Fruit fly (Drosophila melanogaster): ENCODE results near the gene CG43136.
A peak's percentile ranks its signal among the peaks of the same experiment; 100 is the strongest.

The CG43136 gene

DNA sequence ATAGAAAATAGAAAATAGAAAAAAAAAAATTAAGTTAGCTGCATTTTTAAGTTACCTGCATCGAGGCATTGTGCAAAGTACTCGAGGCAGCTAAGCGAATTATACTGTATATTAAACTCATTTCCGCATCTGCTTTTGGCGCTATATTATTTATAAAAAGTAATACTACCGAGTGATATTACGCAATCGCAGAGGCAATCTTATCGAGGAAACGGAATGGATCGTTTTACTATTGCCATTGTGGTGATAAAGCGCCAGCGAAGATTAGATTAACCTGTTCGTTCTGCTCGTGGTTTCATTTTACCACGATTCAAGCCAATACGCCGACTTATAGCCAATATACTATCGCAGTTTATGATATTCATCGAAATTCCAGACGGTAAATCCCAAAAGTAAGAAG is 30.7 kb downstream of the CG43136 start:
- TF ChIP-seq topi (GFP tag; optimal IDR thresholded peaks at IDR 0.05): no peak
- no peak for TF ChIP-seq CG4318 (GFP tag; optimal IDR thresholded peaks at IDR 0.05)
- peak; percentile 81 for TF ChIP-seq vri (GFP tag; optimal IDR thresholded peaks at IDR 0.05)
- no peak for TF ChIP-seq CG16779 (tag; optimal IDR thresholded peaks at IDR 0.05)
- no peak for TF ChIP-seq Ets21C (GFP tag; optimal IDR thresholded peaks at IDR 0.05)
- TF ChIP-seq Sox14 (GFP tag; optimal IDR thresholded peaks at IDR 0.05): no peak
- no peak for TF ChIP-seq CG8319 (GFP tag; optimal IDR thresholded peaks at IDR 0.05)
- no peak for TF ChIP-seq acj6 (GFP tag; optimal IDR thresholded peaks at IDR 0.05)

DNA sequence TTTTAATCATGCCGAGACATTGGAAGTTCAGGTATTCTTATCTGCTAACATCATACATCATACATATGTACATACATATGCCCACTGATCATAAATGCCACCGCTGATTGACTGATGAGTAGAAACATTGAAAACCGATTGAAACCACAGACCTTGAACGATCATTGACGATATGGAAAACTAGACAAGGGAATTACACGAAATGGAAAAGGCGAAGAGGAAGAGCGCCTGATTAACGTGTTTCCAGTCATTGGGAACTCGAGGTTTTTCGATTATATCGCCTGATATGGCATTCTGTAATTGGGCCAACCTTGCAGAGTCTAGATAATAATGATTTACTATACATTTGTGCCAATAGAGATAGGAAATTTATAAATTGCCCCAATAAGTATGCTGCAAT is 31.3 kb downstream of the CG43136 start:
- TF ChIP-seq Hr39 (GFP tag; optimal IDR thresholded peaks at IDR 0.05): no peak
- no peak for TF ChIP-seq topi (GFP tag; optimal IDR thresholded peaks at IDR 0.05)
- no peak for TF ChIP-seq CG6808 (GFP tag; optimal IDR thresholded peaks at IDR 0.05)
- no peak for TF ChIP-seq vri (GFP tag; optimal IDR thresholded peaks at IDR 0.05)
- TF ChIP-seq CG10669 (GFP tag; optimal IDR thresholded peaks at IDR 0.05): no peak
- no peak for TF ChIP-seq CG32006 (GFP tag; optimal IDR thresholded peaks at IDR 0.05)
- no peak for TF ChIP-seq Gug (GFP tag; IDR thresholded peaks at IDR 0.05)
- TF ChIP-seq Eip78C (GFP tag): no peak
- no peak for TF ChIP-seq Blimp-1 (GFP tag; optimal IDR thresholded peaks at IDR 0.05)
- TF ChIP-seq CG6792 (GFP tag; optimal IDR thresholded peaks at IDR 0.05): no peak

DNA sequence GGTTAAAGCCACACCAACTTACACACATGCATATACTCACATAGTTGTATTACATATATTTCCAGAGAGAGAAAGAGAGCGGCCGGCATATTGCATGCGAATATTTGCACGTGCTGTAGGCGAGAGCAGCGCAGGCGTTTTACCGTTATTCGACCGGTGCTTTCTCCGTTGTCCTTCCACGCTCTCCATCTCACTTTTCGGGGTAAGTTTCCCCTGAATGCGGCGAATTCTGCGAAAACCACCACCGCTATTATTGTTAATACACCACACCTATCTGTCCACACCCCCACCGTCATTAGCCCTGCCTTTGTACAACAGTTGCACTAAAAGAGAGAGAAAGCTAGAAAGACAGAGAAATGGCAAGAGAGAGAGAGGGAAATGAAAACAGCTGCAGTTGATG is 32.0 kb downstream of the CG43136 start:
- TF ChIP-seq Hr4 (GFP tag; optimal IDR thresholded peaks at IDR 0.05) (no peak), Blimp-1 (GFP tag; optimal IDR thresholded peaks at IDR 0.05) (no peak), CG31627 (GFP tag; optimal IDR thresholded peaks at IDR 0.05) (no peak), vri (GFP tag; optimal IDR thresholded peaks at IDR 0.05) (no peak), dac (GFP tag; optimal IDR thresholded peaks at IDR 0.05) (no peak), CG1621 (tag; optimal IDR thresholded peaks at IDR 0.05) (no peak), Lpt (GFP tag; optimal IDR thresholded peaks at IDR 0.05) (no peak), CG8319 (GFP tag; optimal IDR thresholded peaks at IDR 0.05) (no peak), CG8632 (GFP tag; optimal IDR thresholded peaks at IDR 0.05) (no peak), Eip93F (GFP tag; optimal IDR thresholded peaks at IDR 0.05) (no peak), CG10631 (GFP tag; optimal IDR thresholded peaks at IDR 0.05) (no peak), CG6854 (GFP tag; optimal IDR thresholded peaks at IDR 0.05) (no peak), CG11902 (GFP tag; optimal IDR thresholded peaks at IDR 0.05) (no peak), Eip75B (GFP tag; optimal IDR thresholded peaks at IDR 0.05) (no peak), CG7368 (GFP tag; optimal IDR thresholded peaks at IDR 0.05) (no peak), Ets21C (GFP tag; optimal IDR thresholded peaks at IDR 0.05) (no peak), achi (GFP tag; optimal IDR thresholded peaks at IDR 0.05) (no peak)

DNA sequence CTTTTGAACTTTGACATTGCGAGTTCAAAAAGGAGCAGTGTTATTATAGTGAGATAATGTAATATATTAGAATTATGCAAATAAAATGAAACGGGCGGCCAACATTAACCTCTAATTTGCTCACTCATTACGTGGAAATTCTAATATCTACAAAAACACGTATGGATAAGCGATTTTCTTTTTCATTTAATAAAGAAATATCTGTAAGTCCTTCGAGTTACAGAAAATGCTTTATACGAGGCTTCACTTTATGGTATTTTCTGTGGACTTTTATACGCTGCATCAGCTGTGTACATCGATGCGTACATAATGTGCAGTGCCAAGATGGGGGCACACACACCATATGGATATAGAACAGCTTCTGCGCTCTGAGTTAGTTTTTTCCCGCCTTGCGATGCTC is 32.4 kb downstream of the CG43136 start:
- TF ChIP-seq Met (GFP tag; optimal IDR thresholded peaks at IDR 0.05) (peak; percentile 14), pdm3 (GFP tag; optimal IDR thresholded peaks at IDR 0.05) (peak; percentile 21), Hr38 (GFP tag; optimal IDR thresholded peaks at IDR 0.05) (no peak), ss (GFP tag; optimal IDR thresholded peaks at IDR 0.05) (peak in 1 of 2 experiments; percentile 23), Ets96B (tag; optimal IDR thresholded peaks at IDR 0.05) (peak; percentile 24), Eip78C (GFP tag) (peak; percentile 51), salr (GFP tag; optimal IDR thresholded peaks at IDR 0.05) (no peak), CG10669 (GFP tag; optimal IDR thresholded peaks at IDR 0.05) (peak; percentile 8)

Measured in whole organism, prepupa.